Worm (Caenorhabditis elegans): ENCODE data around the gene T21D12.11.

ce11 chrIV:236138-236537 lies 33.1 kb upstream of the T21D12.11 start:
- TF ChIP-seq ama-1 (optimal IDR thresholded peaks at IDR 0.05) (no peak), unc-86 (tag; optimal IDR thresholded peaks at IDR 0.05) (no peak), elt-2 (tag; optimal IDR thresholded peaks at IDR 0.05) (no peak), unc-42 (tag; optimal IDR thresholded peaks at IDR 0.05) (no peak), ceh-22 (tag; optimal IDR thresholded peaks at IDR 0.05) (no peak), hlh-6 (tag; optimal IDR thresholded peaks at IDR 0.05) (no peak), dve-1 (tag; optimal IDR thresholded peaks at IDR 0.05) (no peak)
